Worm (Caenorhabditis elegans): ENCODE results near the gene nhr-223.

The nhr-223 gene

DNA sequence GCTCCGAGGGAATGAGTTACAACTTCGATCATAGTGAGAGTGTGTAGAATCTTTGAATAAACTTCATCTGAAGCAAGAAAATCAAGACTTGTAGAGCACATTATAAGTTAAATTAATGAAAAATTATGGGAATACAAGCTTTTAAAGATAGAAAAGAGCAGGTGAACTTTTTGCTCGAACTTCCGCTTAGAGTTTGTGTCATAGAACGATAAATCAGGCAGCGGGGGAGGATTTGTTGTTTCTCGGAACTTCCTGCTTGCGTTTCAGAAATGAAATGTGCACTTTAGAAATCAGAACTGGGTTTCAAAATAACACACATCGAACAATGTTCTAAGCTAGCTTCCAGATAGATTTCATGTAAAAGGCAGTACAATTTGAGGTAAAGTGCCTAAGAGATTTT is 44.9 kb downstream of the nhr-223 start, which contains the start of gene srh-149:
Gene srh-149, minus strand, starts transcription at position 101 of the 400 bp plus-strand sequence.
- TF ChIP-seq ama-1 (optimal IDR thresholded peaks at IDR 0.05) (no peak), ceh-16 (tag; optimal IDR thresholded peaks at IDR 0.05) (no peak), nhr-67 (tag; optimal IDR thresholded peaks at IDR 0.05) (no peak), lin-39 (tag; optimal IDR thresholded peaks at IDR 0.05) (no peak), jun-1 (tag; optimal IDR thresholded peaks at IDR 0.05) (no peak), elt-1 (tag; optimal IDR thresholded peaks at IDR 0.05) (no peak), ztf-4 (tag; optimal IDR thresholded peaks at IDR 0.05) (no peak), elt-2 (tag; optimal IDR thresholded peaks at IDR 0.05) (no peak), lin-15B (tag; optimal IDR thresholded peaks at IDR 0.05) (no peak), mdl-1 (tag; optimal IDR thresholded peaks at IDR 0.05) (no peak), fkh-2 (tag; optimal IDR thresholded peaks at IDR 0.05) (no peak), daf-12 (tag; optimal IDR thresholded peaks at IDR 0.05) (no peak), ceh-28 (tag; optimal IDR thresholded peaks at IDR 0.05) (no peak), eor-1 (tag; optimal IDR thresholded peaks at IDR 0.05) (no peak), nhr-28 (tag; optimal IDR thresholded peaks at IDR 0.05) (no peak), ztf-11 (tag; optimal IDR thresholded peaks at IDR 0.05) (no peak), snpc-4 (tag; optimal IDR thresholded peaks at IDR 0.05) (no peak), egl-5 (tag; optimal IDR thresholded peaks at IDR 0.05) (no peak)
